Worm (Caenorhabditis elegans) whole organism, late embryonic: ENCODE data around the gene ZK177.2.

Experiments used
- ama-1 ChIP-seq: fragments of 150-350 bp; optimal IDR thresholded peaks from 2 replicates; lab custom pipeline; 2014
- ceh-24 ChIP-seq: sonication (generic microtip); optimal IDR thresholded peaks from 2 replicates; lab custom pipeline; 2016; ENCODE audit warnings: mild to moderate bottlenecking, missing genetic modification characterization, missing compliant biosample characterization
- che-1 ChIP-seq: sonication (generic microtip); optimal IDR thresholded peaks from 2 replicates; lab custom pipeline; 2016; ENCODE audit warnings: mild to moderate bottlenecking, missing genetic modification characterization, missing compliant biosample characterization
- elt-4 ChIP-seq: sonication (generic microtip); optimal IDR thresholded peaks from 2 replicates; lab custom pipeline; 2016; ENCODE audit warnings: missing genetic modification characterization, missing compliant biosample characterization
- ets-4 ChIP-seq: sonication (generic microtip); optimal IDR thresholded peaks from 2 replicates; lab custom pipeline; 2016; ENCODE audit warnings: missing genetic modification characterization, missing compliant biosample characterization
- fkh-10 ChIP-seq: fragments of 150-350 bp; optimal IDR thresholded peaks from 2 replicates; lab custom pipeline; 2014; ENCODE audit warnings: missing biosample characterization, missing genetic modification reagents, missing genetic modification characterization
- hlh-6 ChIP-seq: sonication (generic microtip); optimal IDR thresholded peaks from 2 replicates; lab custom pipeline; 2016; ENCODE audit warnings: missing genotype, missing genetic modification characterization, missing compliant biosample characterization
- pha-4 ChIP-seq: fragments of 150-350 bp; optimal IDR thresholded peaks from 2 replicates; lab custom pipeline; 2018; ENCODE audit warnings: missing biosample characterization, missing genetic modification reagents, missing genetic modification characterization
- ttx-3 ChIP-seq: sonication (generic microtip); optimal IDR thresholded peaks from 2 replicates; lab custom pipeline; 2016; ENCODE audit warnings: missing genetic modification reagents, missing genetic modification characterization, missing compliant biosample characterization

DNA sequence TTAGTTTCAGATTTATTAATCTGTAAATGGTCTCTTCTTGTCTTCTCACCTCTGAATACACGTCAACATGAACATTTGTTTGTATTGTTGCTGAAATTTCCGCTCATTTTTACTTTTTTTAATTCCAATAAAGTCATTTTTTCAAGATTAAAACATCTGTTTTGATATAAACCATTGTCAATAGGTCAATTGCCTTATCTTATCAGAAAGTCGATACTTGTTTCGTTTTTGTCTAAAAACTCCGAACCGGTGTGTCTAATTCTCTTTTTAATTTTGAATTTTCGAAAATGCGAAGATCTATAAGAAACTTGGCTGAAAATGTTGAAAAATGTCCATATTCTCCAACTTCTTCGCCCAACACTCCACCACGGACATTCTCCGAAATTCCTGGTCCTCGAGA is 15.2 kb upstream of the ZK177.2 start, which contains the start of gene cyp-44A1:
- TF ChIP-seq ets-4 (tag; lab: Kevin White, UChicago) (no peak), che-1 (no peak), fkh-10 (GFP tag; lab: Kevin White, UChicago) (no peak), hlh-6 (tag; lab: Kevin White, UChicago) (no peak), pha-4 (no peak), elt-4 (tag; lab: Kevin White, UChicago) (no peak), ceh-24 (tag; lab: Kevin White, UChicago) (no peak), ama-1 (lab: Kevin White, UChicago) (no peak), ttx-3 (no peak)
